Fruit fly (Drosophila melanogaster): ENCODE data around the gene Cbp80.
A peak's percentile ranks its signal among the peaks of the same experiment; 100 is the strongest.

The Cbp80 gene

dm6 chrX:4679813-4680381 lies 30.1 kb downstream of the Cbp80 start (continued):
- TF ChIP-seq row (GFP tag; IDR thresholded peaks at IDR 0.05) (peak; percentile 71; the same call in 2 of the 3 replicates), odd (GFP tag; optimal IDR thresholded peaks at IDR 0.05) (no peak), CG32772 (GFP tag; IDR thresholded peaks at IDR 0.05) (no peak), Six4 (GFP tag; optimal IDR thresholded peaks at IDR 0.05) (no peak), unc-4 (GFP tag; IDR thresholded peaks at IDR 0.05; ENCODE audit: partially characterized antibody) (no peak), CG10959 (GFP tag; IDR thresholded peaks at IDR 0.05) (no peak), CG12236 (GFP tag; optimal IDR thresholded peaks at IDR 0.05) (peak; percentile 29), CG6254 (GFP tag; optimal IDR thresholded peaks at IDR 0.05) (peak; percentile 39), CG12071 (GFP tag; optimal IDR thresholded peaks at IDR 0.05) (peak; percentile 17), Mad (GFP tag; optimal IDR thresholded peaks at IDR 0.05) (no peak), slou (GFP tag; optimal IDR thresholded peaks at IDR 0.05) (peak; percentile 56), CG4360 (GFP tag; IDR thresholded peaks at IDR 0.05) (no peak), corto (GFP tag; optimal IDR thresholded peaks at IDR 0.05) (no peak), CG6813 (GFP tag; optimal IDR thresholded peaks at IDR 0.05) (no peak), sens (GFP tag) (peak; percentile 90), Atf-2 (GFP tag; optimal IDR thresholded peaks at IDR 0.05) (peak; percentile 61), gfzf (GFP tag; optimal IDR thresholded peaks at IDR 0.05) (no peak), CG2120 (GFP tag; optimal IDR thresholded peaks at IDR 0.05) (peak; percentile 69), CG6683 (GFP tag; optimal IDR thresholded peaks at IDR 0.05) (no peak), jigr1 (GFP tag; IDR thresholded peaks at IDR 0.05) (no peak), CG7357 (GFP tag; IDR thresholded peaks at IDR 0.05) (peak; percentile 43; the same call in 2 of the 3 replicates), CG13296 (GFP tag; optimal IDR thresholded peaks at IDR 0.05) (no peak), CG5180 (GFP tag; optimal IDR thresholded peaks at IDR 0.05) (peak; percentile 10), CG7372 (GFP tag; IDR thresholded peaks at IDR 0.05) (no peak), tx (GFP tag; optimal IDR thresholded peaks at IDR 0.05) (peak; percentile 20), CG17328 (GFP tag; IDR thresholded peaks at IDR 0.05) (peak; percentile 69), fd64A (GFP tag; optimal IDR thresholded peaks at IDR 0.05) (peak; percentile 12), lov (optimal IDR thresholded peaks at IDR 0.05) (no peak), lov (GFP tag; IDR thresholded peaks at IDR 0.05) (no peak), tin (GFP tag; optimal IDR thresholded peaks at IDR 0.05) (peak; percentile 1), crol (GFP tag; IDR thresholded peaks at IDR 0.05) (no peak), CG17802 (tag; optimal IDR thresholded peaks at IDR 0.05) (no peak), ci (GFP tag; IDR thresholded peaks at IDR 0.05) (peak; percentile 27; the same call in 1 of the 3 replicates), CG13424 (tag; optimal IDR thresholded peaks at IDR 0.05) (peak; percentile 68), dpn (GFP tag; optimal IDR thresholded peaks at IDR 0.05) (peak; percentile 47 to 60), CG1792 (GFP tag; optimal IDR thresholded peaks at IDR 0.05) (no peak), HmgZ (tag; optimal IDR thresholded peaks at IDR 0.05) (no peak), CG12299 (tag; optimal IDR thresholded peaks at IDR 0.05) (no peak), Doc2 (GFP tag; IDR thresholded peaks at IDR 0.05) (no peak), CHES-1-like (GFP tag; optimal IDR thresholded peaks at IDR 0.05) (peak; percentile 33), Blimp-1 (GFP tag; optimal IDR thresholded peaks at IDR 0.05) (peak; percentile 55), Spps (tag; optimal IDR thresholded peaks at IDR 0.05) (no peak), twi (tag; optimal IDR thresholded peaks at IDR 0.05) (no peak), stc (GFP tag; IDR thresholded peaks at IDR 0.05) (0 out of 2 replicates have a peak, but pooled peaks have one; percentile 36), bigmax (GFP tag; optimal IDR thresholded peaks at IDR 0.05) (no peak), CG13775 (GFP tag; optimal IDR thresholded peaks at IDR 0.05) (peak; percentile 45), Ravus (GFP tag; IDR thresholded peaks at IDR 0.05) (no peak), CG14441 (GFP tag; IDR thresholded peaks at IDR 0.05) (peak; percentile 48; the same call in 1 of the 2 replicates), eyg (GFP tag; optimal IDR thresholded peaks at IDR 0.05) (no peak), CG9876 (GFP tag; optimal IDR thresholded peaks at IDR 0.05) (no peak), Rx (GFP tag; IDR thresholded peaks at IDR 0.05) (no peak)
